Worm (Caenorhabditis elegans) whole organism, early embryonic: ENCODE measurements around the gene B0222.15.

Experiments used
- B0310.2 ChIP-seq: sonication (generic microtip); optimal IDR thresholded peaks from 2 replicates; lab custom pipeline; 2016; ENCODE audit warnings: mild to moderate bottlenecking, missing genetic modification characterization, missing compliant biosample characterization
- F13C5.2 ChIP-seq: sonication (generic microtip); optimal IDR thresholded peaks from 2 replicates; lab custom pipeline; 2017; ENCODE audit warnings: mild to moderate bottlenecking, missing genetic modification characterization, inconsistent platforms, missing compliant biosample characterization
- ama-1 ChIP-seq: fragments of 150-350 bp; optimal IDR thresholded peaks from 2 replicates; lab custom pipeline; 2014
- ceh-13 ChIP-seq: fragments of 200-800 bp; sonication (Bioruptor generic); optimal IDR thresholded peaks from 2 replicates; lab custom pipeline; 2018; ENCODE audit warnings: mild to moderate bottlenecking, missing genetic modification characterization, missing compliant biosample characterization
- ets-7 ChIP-seq: sonication (generic microtip); optimal IDR thresholded peaks from 2 replicates; lab custom pipeline; 2016; ENCODE audit warnings: missing genotype, missing genetic modification characterization, missing compliant biosample characterization
- flt-1 ChIP-seq: fragments of 200-800 bp; sonication (Bioruptor generic); IDR thresholded peaks from 2 replicates; pipeline ENCODE4 v1.3.6; 2022; ENCODE audit warnings: missing genetic modification characterization, missing compliant biosample characterization
- hmg-4 ChIP-seq: fragments of 200-800 bp; sonication (Bioruptor generic); optimal IDR thresholded peaks from 2 replicates; lab custom pipeline; 2018; ENCODE audit warnings: mild to moderate bottlenecking, missing genetic modification characterization, missing compliant biosample characterization
- scrt-1 ChIP-seq: fragments of 200-800 bp; sonication (Bioruptor generic); IDR thresholded peaks from 2 replicates; pipeline ENCODE4 v1.3.6; 2022; ENCODE audit warnings: missing genetic modification characterization, missing compliant biosample characterization

DNA sequence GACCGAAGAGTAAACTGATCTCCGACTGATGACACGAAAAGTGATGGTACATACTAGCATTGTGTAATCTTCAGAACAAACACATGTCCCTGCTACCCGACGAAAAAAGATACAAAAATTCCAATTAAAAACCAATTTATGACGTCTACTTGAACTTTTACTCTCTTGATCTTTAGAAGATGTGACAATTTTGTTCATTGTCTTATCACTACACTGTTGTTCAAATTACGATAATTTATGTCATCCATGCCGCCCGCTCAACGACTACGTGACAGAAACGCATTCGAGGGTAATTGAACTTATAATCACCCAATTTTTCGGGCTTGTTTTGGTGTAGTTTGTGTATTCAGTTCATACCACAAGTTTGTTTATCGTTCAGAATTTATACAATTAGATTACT is 12.7 kb downstream of the B0222.15 start:
- TF ChIP-seq scrt-1 (GFP tag; lab: Robert Waterston, UW): no peak
- TF ChIP-seq F13C5.2 (tag; lab: Kevin White, UChicago): no peak
- TF ChIP-seq hmg-4: no peak
- no peak for TF ChIP-seq flt-1 (GFP tag; lab: Robert Waterston, UW)
- TF ChIP-seq ets-7 (tag; lab: Kevin White, UChicago): no peak
- TF ChIP-seq B0310.2 (tag; lab: Kevin White, UChicago): no peak
- no peak for TF ChIP-seq ceh-13 (GFP tag; lab: Kevin White, UChicago)
- no peak for TF ChIP-seq ama-1 (lab: Kevin White, UChicago)
